Fruit fly (Drosophila melanogaster) whole organism, embryonic: ENCODE data around the gene CG4462.

Experiments used
- Bgb ChIP-seq: fragments of 200-800 bp; sonication (Bioruptor generic); IDR thresholded peaks from 2 replicates; pipeline ENCODE4 v1.3.6; 2022; ENCODE audit warnings: missing biosample characterization, missing genetic modification characterization; ENCODE audit not compliant: partially characterized antibody
- CG10543 ChIP-seq: fragments of 200-800 bp; sonication (Bioruptor generic); optimal IDR thresholded peaks from 3 replicates; lab custom pipeline; 2017; ENCODE audit warnings: missing biosample characterization, mild to moderate bottlenecking, missing genetic modification characterization, moderate library complexity
- CG10959 ChIP-seq: fragments of 200-800 bp; sonication (Bioruptor generic); IDR thresholded peaks from 2 replicates; pipeline ENCODE4 v1.3.6; 2022; ENCODE audit warnings: missing biosample characterization, missing genetic modification characterization
- CG11085 ChIP-seq: fragments of 200-800 bp; sonication (Bioruptor generic); IDR thresholded peaks from 2 replicates; pipeline ENCODE4 v1.3.6; 2022; ENCODE audit warnings: missing biosample characterization, missing genetic modification characterization
- CG11696 ChIP-seq: fragments of 200-800 bp; sonication (Bioruptor generic); IDR thresholded peaks from 2 replicates; pipeline ENCODE4 v1.3.6; 2022; ENCODE audit warnings: missing biosample characterization, missing genetic modification characterization
- CG13296 ChIP-seq: fragments of 200-800 bp; sonication (Bioruptor generic); optimal IDR thresholded peaks from 3 replicates; lab custom pipeline; 2018; ENCODE audit warnings: missing biosample characterization, mild to moderate bottlenecking, missing genetic modification characterization
- CG14014 ChIP-seq: fragments of 200-800 bp; sonication (Bioruptor generic); IDR thresholded peaks from 2 replicates; pipeline ENCODE4 v1.3.6; 2022; ENCODE audit warnings: missing biosample characterization, missing genetic modification characterization
- CG1529 ChIP-seq: fragments of 200-800 bp; sonication (Bioruptor generic); optimal IDR thresholded peaks from 3 replicates; lab custom pipeline; 2018; ENCODE audit warnings: missing biosample characterization, missing genetic modification characterization
- CG15479 ChIP-seq: fragments of 200-800 bp; sonication (Bioruptor generic); optimal IDR thresholded peaks from 3 replicates; lab custom pipeline; 2019; ENCODE audit warnings: missing biosample characterization, mild to moderate bottlenecking, missing genetic modification characterization, moderate library complexity
- CG16779 ChIP-seq: fragments of 200-800 bp; sonication (Bioruptor generic); IDR thresholded peaks from 2 replicates; pipeline ENCODE4 v1.3.6; 2022; ENCODE audit warnings: missing biosample characterization, missing genetic modification characterization
- CG17186 ChIP-seq: fragments of 200-800 bp; sonication (Bioruptor generic); optimal IDR thresholded peaks from 3 replicates; lab custom pipeline; 2017; ENCODE audit warnings: missing biosample characterization, missing genetic modification reagents, missing genetic modification characterization
- CG17829 ChIP-seq: fragments of 200-800 bp; optimal IDR thresholded peaks from 2 replicates; lab custom pipeline; 2019; ENCODE audit warnings: missing biosample characterization, mild to moderate bottlenecking, missing genetic modification characterization, moderate library complexity
- CG31224 ChIP-seq: fragments of 200-800 bp; sonication (Bioruptor generic); IDR thresholded peaks from 2 replicates; pipeline ENCODE4 v1.3.6; 2022; ENCODE audit warnings: missing biosample characterization, missing genetic modification characterization
- CG3838 ChIP-seq: fragments of 200-800 bp; sonication (Bioruptor generic); optimal IDR thresholded peaks from 3 replicates; lab custom pipeline; 2016; ENCODE audit warnings: missing biosample characterization, missing genetic modification characterization
- CG42726 ChIP-seq: fragments of 200-800 bp; sonication (Bioruptor generic); IDR thresholded peaks from 2 replicates; pipeline ENCODE4 v1.3.6; 2022; ENCODE audit warnings: missing biosample characterization, missing genetic modification characterization; ENCODE audit not compliant: partially characterized antibody
- CG4328 ChIP-seq: fragments of 200-800 bp; sonication (Bioruptor generic); optimal IDR thresholded peaks from 3 replicates; lab custom pipeline; 2017; ENCODE audit warnings: missing biosample characterization, missing genetic modification reagents, missing genetic modification characterization
- CG43689 ChIP-seq: fragments of 200-800 bp; sonication (Bioruptor generic); IDR thresholded peaks from 2 replicates; pipeline ENCODE4 v1.3.6; 2022; ENCODE audit warnings: missing biosample characterization, missing genetic modification characterization
- CHES-1-like ChIP-seq: fragments of 200-800 bp; sonication (Bioruptor generic); optimal IDR thresholded peaks from 2 replicates; lab custom pipeline; 2016; ENCODE audit warnings: missing biosample characterization, missing genetic modification characterization
- Dip3 ChIP-seq: fragments of 200-800 bp; sonication (Bioruptor generic); optimal IDR thresholded peaks from 3 replicates; lab custom pipeline; 2016; ENCODE audit warnings: missing biosample characterization, missing genetic modification characterization
- Doc3 ChIP-seq: fragments of 200-800 bp; sonication (Bioruptor generic); IDR thresholded peaks from 3 replicates; pipeline ENCODE4 v1.3.6; 2022; ENCODE audit warnings: missing biosample characterization, missing genetic modification characterization; ENCODE audit not compliant: partially characterized antibody
- Ets97D ChIP-seq: fragments of 200-800 bp; sonication (Bioruptor generic); optimal IDR thresholded peaks from 3 replicates; lab custom pipeline; 2016; ENCODE audit warnings: missing biosample characterization, missing genetic modification characterization
- Gsc ChIP-seq: fragments of 200-800 bp; sonication (Bioruptor generic); IDR thresholded peaks from 2 replicates; pipeline ENCODE4 v1.3.6; 2022; ENCODE audit warnings: missing biosample characterization, missing genetic modification characterization
- HmgZ ChIP-seq: fragments of 200-800 bp; sonication (Bioruptor generic); optimal IDR thresholded peaks from 2 replicates; lab custom pipeline; 2018; ENCODE audit warnings: missing biosample characterization, mild to moderate bottlenecking, missing genetic modification characterization
- Jarid2 ChIP-seq: fragments of 200-800 bp; sonication (Bioruptor generic); optimal IDR thresholded peaks from 3 replicates; lab custom pipeline; 2017; ENCODE audit warnings: mild to moderate bottlenecking, missing biosample characterization, missing genetic modification reagents, missing genetic modification characterization
- Kr ChIP-seq: fragments of 200-800 bp; sonication (Bioruptor generic); optimal IDR thresholded peaks from 2 replicates; lab custom pipeline; 2017; ENCODE audit warnings: missing biosample characterization, mild to moderate bottlenecking, missing genetic modification characterization
- Neu2 ChIP-seq: fragments of 200-800 bp; sonication (Bioruptor generic); optimal IDR thresholded peaks from 3 replicates; lab custom pipeline; 2016; ENCODE audit warnings: missing biosample characterization, missing genetic modification characterization, borderline replicate concordance
- Trl ChIP-seq, 3 experiments: fragments of >200 bp in 2 of 3; fragments of 200-800 bp in 1 of 3; sonication (Bioruptor generic) in 1 of 3; optimal IDR thresholded peaks; 2 replicates in 1 of 3; 3 replicates in 2 of 3; lab custom pipeline; 2016 to 2017; ENCODE audit warnings: missing biosample characterization in 1 of 3, missing genetic modification characterization in 1 of 3
- Usf ChIP-seq: fragments of 200-800 bp; sonication (Bioruptor generic); optimal IDR thresholded peaks from 2 replicates; lab custom pipeline; 2017; ENCODE audit warnings: missing genotype, missing biosample characterization, missing genetic modification characterization
- Xrp1 ChIP-seq: fragments of 200-800 bp; sonication (Bioruptor generic); IDR thresholded peaks from 2 replicates; pipeline ENCODE4 v1.3.6; 2022; ENCODE audit warnings: missing biosample characterization, missing genetic modification characterization
- az2 ChIP-seq: fragments of 200-800 bp; sonication (Bioruptor generic); optimal IDR thresholded peaks from 3 replicates; lab custom pipeline; 2016; ENCODE audit warnings: missing biosample characterization, missing genetic modification characterization
- br ChIP-seq: fragments of >200 bp; optimal IDR thresholded peaks from 2 replicates; lab custom pipeline; 2017
- caup ChIP-seq: fragments of 200-800 bp; sonication (Bioruptor generic); optimal IDR thresholded peaks from 3 replicates; lab custom pipeline; 2017; ENCODE audit warnings: missing biosample characterization, mild to moderate bottlenecking, missing genetic modification characterization, moderate library complexity; ENCODE audit not compliant: severe bottlenecking
- chm ChIP-seq: fragments of 200-800 bp; sonication (Bioruptor generic); IDR thresholded peaks from 2 replicates; pipeline ENCODE4 v1.3.6; 2022; ENCODE audit warnings: missing biosample characterization, missing genetic modification characterization
- chn ChIP-seq: fragments of 200-800 bp; sonication (Bioruptor generic); optimal IDR thresholded peaks from 2 replicates; lab custom pipeline; 2016; ENCODE audit warnings: missing biosample characterization, missing genetic modification characterization
- dm ChIP-seq: fragments of 200-800 bp; sonication (Bioruptor generic); optimal IDR thresholded peaks from 3 replicates; lab custom pipeline; 2016; ENCODE audit warnings: missing biosample characterization, missing genetic modification characterization
- ham ChIP-seq: fragments of 200-800 bp; sonication (Bioruptor generic); IDR thresholded peaks from 2 replicates; pipeline ENCODE4 v1.3.6; 2022; ENCODE audit warnings: missing biosample characterization, missing genetic modification characterization
- ken ChIP-seq: fragments of 200-800 bp; sonication (Bioruptor generic); IDR thresholded peaks from 3 replicates; pipeline ENCODE4 v1.3.6; 2022; ENCODE audit warnings: missing biosample characterization, missing genetic modification characterization
- mirr ChIP-seq: fragments of 200-800 bp; sonication (Bioruptor generic); optimal IDR thresholded peaks from 3 replicates; lab custom pipeline; 2018; ENCODE audit warnings: missing biosample characterization, mild to moderate bottlenecking, missing genetic modification characterization
- nerfin-2 ChIP-seq: fragments of 200-800 bp; sonication (Bioruptor generic); IDR thresholded peaks from 2 replicates; pipeline ENCODE4 v1.3.6; 2022; ENCODE audit warnings: missing biosample characterization, missing genetic modification characterization; ENCODE audit not compliant: partially characterized antibody
- pb ChIP-seq: fragments of 200-800 bp; sonication (Bioruptor generic); optimal IDR thresholded peaks from 3 replicates; lab custom pipeline; 2016; ENCODE audit warnings: missing biosample characterization, missing genetic modification characterization
- pho ChIP-seq: fragments of 200-800 bp; sonication (Bioruptor generic); optimal IDR thresholded peaks from 2 replicates; lab custom pipeline; 2016; ENCODE audit warnings: missing biosample characterization, missing genetic modification characterization
- pros ChIP-seq: fragments of 200-800 bp; sonication (Bioruptor generic); optimal IDR thresholded peaks from 3 replicates; lab custom pipeline; 2019; ENCODE audit warnings: missing biosample characterization, mild to moderate bottlenecking, missing genetic modification characterization, moderate library complexity
- sd ChIP-seq: fragments of 200-800 bp; sonication (Bioruptor generic); optimal IDR thresholded peaks from 3 replicates; lab custom pipeline; 2018; ENCODE audit warnings: missing biosample characterization, mild to moderate bottlenecking, missing genetic modification characterization, moderate library complexity
- sens-2 ChIP-seq: fragments of 200-800 bp; sonication (Bioruptor generic); IDR thresholded peaks from 2 replicates; pipeline ENCODE4 v1.3.6; 2022; ENCODE audit warnings: missing biosample characterization, missing genetic modification characterization
- slp2 ChIP-seq: fragments of 200-800 bp; sonication (Bioruptor generic); optimal IDR thresholded peaks from 2 replicates; lab custom pipeline; 2016; ENCODE audit warnings: missing biosample characterization, missing genetic modification characterization
- sr ChIP-seq: fragments of 200-800 bp; sonication (Bioruptor generic); IDR thresholded peaks from 3 replicates; pipeline ENCODE4 v1.3.6; 2022; ENCODE audit warnings: missing biosample characterization, missing genetic modification characterization
- tna ChIP-seq: fragments of 200-800 bp; sonication (Bioruptor generic); IDR thresholded peaks from 2 replicates; pipeline ENCODE4 v1.3.6; 2022; ENCODE audit warnings: missing biosample characterization, missing genetic modification characterization; ENCODE audit not compliant: partially characterized antibody
- tup ChIP-seq: fragments of 200-800 bp; sonication (Bioruptor generic); optimal IDR thresholded peaks from 2 replicates; lab custom pipeline; 2016; ENCODE audit warnings: missing biosample characterization, mild to moderate bottlenecking, missing genetic modification characterization, moderate library complexity
- tx ChIP-seq: fragments of 200-800 bp; sonication (Bioruptor generic); optimal IDR thresholded peaks from 2 replicates; lab custom pipeline; 2016; ENCODE audit warnings: missing biosample characterization, missing genetic modification characterization
- unc-4 ChIP-seq: fragments of 200-800 bp; sonication (Bioruptor generic); IDR thresholded peaks from 2 replicates; pipeline ENCODE4 v1.3.6; 2022; ENCODE audit warnings: missing biosample characterization, missing genetic modification characterization; ENCODE audit not compliant: partially characterized antibody
- wdn ChIP-seq: fragments of 200-800 bp; sonication (Bioruptor generic); IDR thresholded peaks from 2 replicates; pipeline ENCODE4 v1.3.6; 2022; ENCODE audit warnings: missing biosample characterization, missing genetic modification characterization

The CG4462 gene

dm6 chr3R:19879470-19880052 is 45.6 kb downstream of the CG4462 start, which contains the start of gene Ask1 (continued):
- TF ChIP-seq Neu2 (GFP tag; lab: Kevin White, UChicago) (no peak), CG42726 (no peak), sr (GFP tag; lab: Robert Waterston, UW) (no peak; the same call in 2 of the 3 replicates), Usf (GFP tag; lab: Kevin White, UChicago) (no peak), HmgZ (tag; lab: Kevin White, UChicago) (no peak), CG16779 (GFP tag; lab: Robert Waterston, UW) (no peak), Bgb (no peak), sens-2 (GFP tag; lab: Robert Waterston, UW) (no peak), CG17829 (no peak), Jarid2 (GFP tag; lab: Kevin White, UChicago) (no peak), CG10543 (GFP tag; lab: Kevin White, UChicago) (no peak), CG10959 (GFP tag; lab: Robert Waterston, UW) (no peak), tup (no peak), nerfin-2 (GFP tag; lab: Robert Waterston, UW) (no peak), CG15479 (no peak), Xrp1 (no peak), pb (GFP tag; lab: Kevin White, UChicago) (no peak), chn (no peak), chm (GFP tag; lab: Robert Waterston, UW) (no peak), CHES-1-like (GFP tag; lab: Kevin White, UChicago) (no peak), unc-4 (GFP tag; lab: Robert Waterston, UW) (no peak), dm (GFP tag; lab: Kevin White, UChicago) (peak; percentile 0), tx (GFP tag; lab: Kevin White, UChicago) (no peak), mirr (GFP tag; lab: Kevin White, UChicago) (no peak), sd (no peak), CG17186 (GFP tag; lab: Kevin White, UChicago) (peak; percentile 47), CG4328 (GFP tag; lab: Kevin White, UChicago) (no peak), ham (no peak), Doc3 (GFP tag; lab: Robert Waterston, UW) (no peak), caup (no peak), tna (GFP tag; lab: Robert Waterston, UW) (no peak; the same call in 1 of the 2 replicates), Ets97D (GFP tag; lab: Kevin White, UChicago) (no peak), Kr (GFP tag; lab: Kevin White, UChicago) (no peak), Gsc (no peak), CG3838 (no peak), az2 (GFP tag; lab: Kevin White, UChicago) (no peak), CG14014 (GFP tag; lab: Robert Waterston, UW) (no peak), ken (GFP tag; lab: Robert Waterston, UW) (no peak; the same call in 2 of the 3 replicates), CG1529 (GFP tag; lab: Kevin White, UChicago) (no peak), pros (GFP tag; lab: Kevin White, UChicago) (no peak), pho (no peak), CG11696 (GFP tag; lab: Robert Waterston, UW) (no peak), Dip3 (GFP tag; lab: Kevin White, UChicago) (no peak), CG13296 (no peak), wdn (no peak), Trl (optimal IDR thresholded peaks at IDR 0.05; lab: Kevin White, UChicago) (no peak), Trl (GFP tag; optimal IDR thresholded peaks at IDR 0.05; lab: Kevin White, UChicago) (no peak), CG43689 (GFP tag; lab: Robert Waterston, UW) (no peak), slp2 (no peak), CG11085 (GFP tag; lab: Robert Waterston, UW) (no peak), CG31224 (GFP tag; lab: Robert Waterston, UW) (no peak), br (no peak)
